Worm (Caenorhabditis elegans): ENCODE results near the gene shk-1.

- TF ChIP-seq tra-4 (tag; optimal IDR thresholded peaks at IDR 0.05) (no peak), ama-1 (optimal IDR thresholded peaks at IDR 0.05) (no peak), pes-1 (GFP tag; IDR thresholded peaks at IDR 0.05) (no peak), F13C5.2 (tag; optimal IDR thresholded peaks at IDR 0.05) (no peak), hmbx-1 (tag; optimal IDR thresholded peaks at IDR 0.05) (no peak), ceh-36 (tag; optimal IDR thresholded peaks at IDR 0.05) (no peak), flt-1 (GFP tag; IDR thresholded peaks at IDR 0.05) (no peak), hnd-1 (tag; optimal IDR thresholded peaks at IDR 0.05) (no peak), aly-1 (tag; optimal IDR thresholded peaks at IDR 0.05) (no peak), ceh-13 (GFP tag; optimal IDR thresholded peaks at IDR 0.05) (no peak), B0310.2 (tag; optimal IDR thresholded peaks at IDR 0.05) (no peak)
Observed at ce11 chrII:9800251-9800650, 42.2 kb downstream of the shk-1 start, which contains the start of gene cyp-13A5.

All from whole organism, early embryonic.